Worm (Caenorhabditis elegans) whole organism, young adult: Measurements from ENCODE around the gene rps-2.

Experiments used
- B0019.2 ChIP-seq: fragments of 200-800 bp; sonication (Bioruptor generic); conservative IDR thresholded peaks from 2 replicates; pipeline ENCODE4 v1.3.6; 2022; ENCODE audit warnings: missing genetic modification reagents, missing genetic modification characterization, missing compliant biosample characterization
- B0336.3 ChIP-seq: fragments of 200-800 bp; sonication (Bioruptor generic); IDR thresholded peaks from 2 replicates; pipeline ENCODE4 v1.3.6; 2022; ENCODE audit warnings: missing genetic modification characterization, missing compliant biosample characterization
- C06A6.2 ChIP-seq: fragments of 200-800 bp; sonication (Bioruptor generic); conservative IDR thresholded peaks from 2 replicates; pipeline ENCODE4 v1.3.6; 2022; ENCODE audit warnings: missing genetic modification characterization, missing compliant biosample characterization
- D2030.7 ChIP-seq: fragments of 200-800 bp; sonication (Bioruptor generic); IDR thresholded peaks from 2 replicates; pipeline ENCODE4 v1.3.6; 2022; ENCODE audit warnings: missing genetic modification reagents, missing genetic modification characterization, missing compliant biosample characterization
- F33H1.4 ChIP-seq: fragments of 200-800 bp; sonication (Bioruptor generic); IDR thresholded peaks from 2 replicates; pipeline ENCODE4 v1.3.6; 2022; ENCODE audit warnings: missing genetic modification reagents, missing genetic modification characterization, missing compliant biosample characterization
- F57C9.4 ChIP-seq: sonication (generic microtip); optimal IDR thresholded peaks from 2 replicates; lab custom pipeline; 2017; ENCODE audit warnings: mild to moderate bottlenecking, missing genetic modification characterization, missing compliant biosample characterization
- Y67H2A.10 ChIP-seq: fragments of 200-800 bp; sonication (Bioruptor generic); conservative IDR thresholded peaks from 2 replicates; pipeline ENCODE4 v1.3.6; 2022; ENCODE audit warnings: missing genetic modification reagents, missing genetic modification characterization, missing compliant biosample characterization
- ama-1 ChIP-seq, 3 experiments: fragments of 150-350 bp in 1 of 3; sonication (generic microtip) in 2 of 3; optimal IDR thresholded peaks; 2 replicates each; lab custom pipeline; 2014 to 2018; ENCODE audit warnings: missing biosample characterization in 2 of 3, missing genetic modification characterization in 2 of 3, missing genetic modification reagents in 2 of 3
- attf-5 ChIP-seq: fragments of 200-800 bp; sonication (Bioruptor generic); optimal IDR thresholded peaks from 2 replicates; lab custom pipeline; 2018; ENCODE audit warnings: mild to moderate bottlenecking, missing genetic modification characterization, missing compliant biosample characterization
- cebp-1 ChIP-seq, 2 experiments: fragments of 200-800 bp in 1 of 2; sonication (Bioruptor generic) in 1 of 2; sonication (generic microtip) in 1 of 2; IDR thresholded peaks in 1 of 2; optimal IDR thresholded peaks in 1 of 2; 2 replicates each; pipeline versions ENCODE4 v1.3.6 to Lab custom; 2017 to 2022; ENCODE audit warnings: missing compliant biosample characterization in 2 of 2, missing genetic modification characterization in 2 of 2, mild to moderate bottlenecking in 1 of 2, missing genetic modification reagents in 1 of 2, moderate library complexity in 1 of 2
- ceh-100 ChIP-seq: fragments of 200-800 bp; sonication (Bioruptor generic); IDR thresholded peaks from 2 replicates; pipeline ENCODE4 v1.3.6; 2022; ENCODE audit warnings: missing genetic modification reagents, missing genetic modification characterization, missing compliant biosample characterization
- ceh-58 ChIP-seq: fragments of 200-800 bp; sonication (Bioruptor generic); IDR thresholded peaks from 2 replicates; pipeline ENCODE4 v1.3.6; 2022; ENCODE audit warnings: missing genetic modification characterization, missing compliant biosample characterization
- ceh-79 ChIP-seq: sonication (generic microtip); optimal IDR thresholded peaks from 2 replicates; lab custom pipeline; 2017; ENCODE audit warnings: mild to moderate bottlenecking, missing genetic modification characterization, missing compliant biosample characterization
- egrh-3 ChIP-seq: fragments of 200-800 bp; sonication (Bioruptor generic); IDR thresholded peaks from 2 replicates; pipeline ENCODE4 v1.3.6; 2022; ENCODE audit warnings: missing genetic modification reagents, missing genetic modification characterization, missing compliant biosample characterization
- gei-17 ChIP-seq: fragments of 200-800 bp; sonication (Bioruptor generic); optimal IDR thresholded peaks from 2 replicates; lab custom pipeline; 2018; ENCODE audit warnings: mild to moderate bottlenecking, missing genetic modification characterization, missing compliant biosample characterization
- hlh-12 ChIP-seq: sonication (generic microtip); optimal IDR thresholded peaks from 2 replicates; lab custom pipeline; 2016; ENCODE audit warnings: missing genetic modification characterization, missing compliant biosample characterization
- hmg-1.2 ChIP-seq: fragments of 200-800 bp; sonication (Bioruptor generic); IDR thresholded peaks from 2 replicates; pipeline ENCODE4 v1.3.6; 2022; ENCODE audit warnings: missing genetic modification reagents, missing genetic modification characterization, missing compliant biosample characterization
- lin-40 ChIP-seq: sonication (generic microtip); optimal IDR thresholded peaks from 2 replicates; lab custom pipeline; 2016; ENCODE audit warnings: missing genetic modification characterization, mild to moderate bottlenecking, missing compliant biosample characterization, missing genotype, missing genetic modification reagents
- lsl-1 ChIP-seq: fragments of 200-800 bp; sonication (Bioruptor generic); optimal IDR thresholded peaks from 2 replicates; lab custom pipeline; 2018; ENCODE audit warnings: mild to moderate bottlenecking, missing genetic modification characterization, moderate library complexity, missing compliant biosample characterization
- madf-6 ChIP-seq: fragments of 200-800 bp; sonication (Bioruptor generic); IDR thresholded peaks from 2 replicates; pipeline ENCODE4 v1.3.6; 2022; ENCODE audit warnings: missing genetic modification reagents, missing genetic modification characterization, missing compliant biosample characterization
- mxl-1 ChIP-seq: sonication (generic microtip); optimal IDR thresholded peaks from 2 replicates; lab custom pipeline; 2016; ENCODE audit warnings: missing genetic modification characterization, missing compliant biosample characterization
- nfya-2 ChIP-seq: fragments of 200-800 bp; sonication (Bioruptor generic); IDR thresholded peaks from 2 replicates; pipeline ENCODE4 v1.3.6; 2022; ENCODE audit warnings: missing genetic modification reagents, missing genetic modification characterization, missing compliant biosample characterization
- nhr-80 ChIP-seq: sonication (generic microtip); optimal IDR thresholded peaks from 2 replicates; lab custom pipeline; 2016; ENCODE audit warnings: missing genetic modification characterization, missing compliant biosample characterization
- sdz-38 ChIP-seq: sonication (generic microtip); optimal IDR thresholded peaks from 2 replicates; lab custom pipeline; 2016; ENCODE audit warnings: missing genotype, missing genetic modification characterization, missing compliant biosample characterization
- snpc-1.1 ChIP-seq: sonication (generic microtip); optimal IDR thresholded peaks from 2 replicates; lab custom pipeline; 2017; ENCODE audit warnings: missing genetic modification characterization, mild to moderate bottlenecking, missing compliant biosample characterization, antibody characterized with exemption, moderate library complexity, missing genotype, missing genetic modification reagents; ENCODE audit not compliant: insufficient read depth
- snpc-1.3 ChIP-seq: sonication (generic microtip); optimal IDR thresholded peaks from 2 replicates; lab custom pipeline; 2017; ENCODE audit warnings: missing genetic modification characterization, mild to moderate bottlenecking, missing compliant biosample characterization, antibody characterized with exemption, moderate library complexity, missing genotype, missing genetic modification reagents; ENCODE audit not compliant: insufficient read depth
- snpc-4 ChIP-seq, 5 experiments: fragments of 150-350 bp in 1 of 5; sonication (generic microtip) in 4 of 5; optimal IDR thresholded peaks; 2 replicates each; lab custom pipeline; 2014 to 2018; ENCODE audit warnings: missing genetic modification characterization in 5 of 5, missing biosample characterization in 3 of 5, antibody characterized with exemption in 2 of 5, mild to moderate bottlenecking in 2 of 5, missing compliant biosample characterization in 2 of 5, missing genotype in 2 of 5, moderate library complexity in 2 of 5, missing genetic modification reagents in 1 of 5
- xnd-1 ChIP-seq: sonication (generic microtip); optimal IDR thresholded peaks from 2 replicates; lab custom pipeline; 2016; ENCODE audit warnings: missing genotype, missing genetic modification reagents, missing genetic modification characterization, missing compliant biosample characterization
- zfh-2 ChIP-seq: fragments of 200-800 bp; sonication (Bioruptor generic); conservative IDR thresholded peaks from 2 replicates; pipeline ENCODE4 v1.3.6; 2022; ENCODE audit warnings: missing genetic modification reagents, missing genetic modification characterization, missing compliant biosample characterization
- zim-3 ChIP-seq: sonication (generic microtip); optimal IDR thresholded peaks from 2 replicates; lab custom pipeline; 2017; ENCODE audit warnings: mild to moderate bottlenecking, missing genetic modification characterization, moderate library complexity, missing compliant biosample characterization
- ztf-18 ChIP-seq: sonication (generic microtip); optimal IDR thresholded peaks from 2 replicates; lab custom pipeline; 2016; ENCODE audit warnings: missing genotype, mild to moderate bottlenecking, missing genetic modification characterization, missing compliant biosample characterization
- ztf-25 ChIP-seq: fragments of 200-800 bp; sonication (Bioruptor generic); IDR thresholded peaks from 2 replicates; pipeline ENCODE4 v1.3.6; 2022; ENCODE audit warnings: missing genetic modification reagents, missing genetic modification characterization, missing compliant biosample characterization
- ztf-26 ChIP-seq: sonication (generic microtip); optimal IDR thresholded peaks from 2 replicates; lab custom pipeline; 2017; ENCODE audit warnings: missing genetic modification characterization, missing compliant biosample characterization

The rps-2 gene

DNA sequence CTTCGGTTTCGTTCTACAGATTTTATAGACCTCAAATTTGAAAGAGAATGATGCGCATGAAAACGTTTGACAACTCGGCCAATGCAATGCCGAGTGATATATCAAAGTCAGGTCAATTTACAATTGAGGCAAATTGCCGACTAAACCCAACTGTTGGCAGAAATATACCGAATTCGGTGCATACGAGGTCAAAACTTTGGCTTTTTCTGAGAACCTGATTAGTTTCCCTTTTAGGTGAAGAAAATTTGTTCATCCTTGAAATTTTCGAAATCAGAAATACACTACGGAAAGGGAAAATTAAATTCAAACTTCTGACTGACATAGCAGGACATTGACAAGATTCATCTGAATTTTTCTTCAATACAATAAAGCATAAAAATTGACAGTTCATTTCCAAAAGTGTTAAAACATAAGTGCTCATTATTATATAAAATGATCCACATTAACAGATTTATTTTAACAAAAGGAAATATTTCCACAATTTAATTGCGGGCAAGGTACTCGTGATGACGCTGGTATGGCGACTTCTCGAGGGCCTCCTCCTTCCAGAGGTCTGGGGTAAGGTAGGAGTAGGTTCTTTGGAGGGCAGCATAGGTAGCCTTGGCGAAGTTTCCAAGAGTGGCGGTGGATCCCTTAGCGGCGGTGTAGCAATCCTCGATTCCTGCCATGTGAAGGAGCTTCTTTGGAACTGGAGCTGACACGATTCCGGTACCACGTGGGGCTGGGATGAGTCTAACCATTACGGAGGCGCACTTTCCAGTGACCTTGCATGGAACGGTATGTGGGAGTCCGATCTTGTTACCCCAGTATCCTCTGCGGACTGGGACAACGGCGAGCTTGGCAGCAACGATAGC, 989 bp downstream of the rps-2 start (continued):
- TF ChIP-seq sdz-38 (tag; lab: Kevin White, UChicago) (no peak), ztf-26 (no peak), ztf-25 (peak; percentile 50; the same call in 1 of the 2 replicates), C06A6.2 (no peak), B0019.2 (GFP tag; lab: Robert Waterston, UW) (no peak), zim-3 (no peak), B0336.3 (peak; percentile 80), hlh-12 (tag; lab: Kevin White, UChicago) (no peak), ceh-100 (GFP tag; lab: Robert Waterston, UW) (peak; percentile 29; the same call in 1 of the 2 replicates), nfya-2 (GFP tag; lab: Robert Waterston, UW) (no peak), ceh-79 (tag; lab: Kevin White, UChicago) (no peak), F33H1.4 (GFP tag; lab: Robert Waterston, UW) (peak; percentile 45), D2030.7 (GFP tag; lab: Robert Waterston, UW) (peak; percentile 15), madf-6 (peak; percentile 62), lsl-1 (GFP tag; lab: Kevin White, UChicago) (no peak), ztf-18 (tag; lab: Kevin White, UChicago) (no peak), xnd-1 (peak; percentile 39), gei-17 (GFP tag; lab: Kevin White, UChicago) (no peak), snpc-4 (GFP tag; optimal IDR thresholded peaks at IDR 0.05; lab: Kevin White, UChicago) (peak; percentile 40), snpc-4 (tag; optimal IDR thresholded peaks at IDR 0.05; lab: Kevin White, UChicago) (peak in 2 of 4 experiments; percentile 32 to 43), ama-1 (optimal IDR thresholded peaks at IDR 0.05; lab: Kevin White, UChicago) (no peak), ama-1 (GFP tag; optimal IDR thresholded peaks at IDR 0.05; lab: Kevin White, UChicago) (no peak), snpc-1.1 (tag; lab: Kevin White, UChicago) (peak; percentile 30), lin-40 (tag; lab: Kevin White, UChicago) (no peak), hmg-1.2 (GFP tag; lab: Robert Waterston, UW) (peak; percentile 29; the same call in 1 of the 2 replicates), F57C9.4 (no peak), Y67H2A.10 (no peak), mxl-1 (tag; lab: Kevin White, UChicago) (no peak), snpc-1.3 (tag; lab: Kevin White, UChicago) (peak; percentile 79)

DNA sequence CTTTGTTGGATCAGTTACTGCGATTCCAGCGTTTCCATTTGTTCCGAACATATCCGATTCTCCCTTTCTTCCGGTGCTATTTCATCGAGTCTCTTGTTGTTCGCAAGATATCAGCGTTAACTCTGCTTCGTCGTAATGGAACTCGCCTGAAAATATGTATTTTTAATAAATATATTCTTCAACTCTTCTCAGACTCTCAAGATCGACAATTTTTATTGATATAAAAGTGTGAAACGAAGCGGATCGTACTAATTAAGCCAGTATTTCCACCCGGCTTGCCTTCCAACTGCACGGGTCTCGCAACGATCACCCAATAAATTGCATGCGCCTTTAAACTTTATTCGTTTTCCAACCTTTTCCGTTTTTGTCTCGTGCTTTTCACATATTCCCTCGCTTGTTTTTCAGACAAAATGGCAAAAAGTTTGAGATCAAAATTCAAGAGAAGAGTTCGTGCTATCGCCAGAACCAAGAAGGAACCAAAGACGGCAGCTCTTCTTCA, 2.2 kb downstream of the rps-2 start, which contains the start of the genes xpo-3 and C49H3.3:
Gene xpo-3 (minus strand): TSS at position 51 of the 499 bp plus-strand sequence.
Gene C49H3.3 (plus strand): TSS at position 369 of the 499 bp plus-strand sequence.
- no peak for TF ChIP-seq cebp-1 (GFP tag; IDR thresholded peaks at IDR 0.05; lab: Robert Waterston, UW)
- TF ChIP-seq cebp-1 (tag; optimal IDR thresholded peaks at IDR 0.05; lab: Kevin White, UChicago): peak; percentile 25
- peak; percentile 37 for TF ChIP-seq nhr-80
- TF ChIP-seq ceh-58 (GFP tag; lab: Robert Waterston, UW): no peak
- TF ChIP-seq egrh-3 (GFP tag; lab: Robert Waterston, UW): no peak
- no peak for TF ChIP-seq zfh-2 (GFP tag; lab: Robert Waterston, UW)
- peak; percentile 56 for TF ChIP-seq attf-5 (GFP tag; lab: Kevin White, UChicago)
- TF ChIP-seq F33H1.4 (GFP tag; lab: Robert Waterston, UW): peak; percentile 74
- TF ChIP-seq hmg-1.2 (GFP tag; lab: Robert Waterston, UW): peak; percentile 17; the same call in 1 of the 2 replicates
